Fruit fly (Drosophila melanogaster) whole organism, embryonic: ENCODE data around the gene woc.

ENCODE experiments used
- Abd-B ChIP-seq: fragments of 200-800 bp; sonication (Bioruptor generic); optimal IDR thresholded peaks from 2 replicates; lab custom pipeline; 2018; ENCODE audit warnings: missing biosample characterization, mild to moderate bottlenecking, missing genetic modification characterization, moderate library complexity
- Ada2b ChIP-seq: fragments of 200-800 bp; sonication (Bioruptor generic); IDR thresholded peaks from 2 replicates; pipeline ENCODE4 v1.3.6; 2022; ENCODE audit warnings: missing biosample characterization, missing genetic modification characterization
- Atf3 ChIP-seq: fragments of 200-800 bp; sonication (Bioruptor generic); optimal IDR thresholded peaks from 3 replicates; lab custom pipeline; 2016; ENCODE audit warnings: missing biosample characterization, missing genetic modification characterization
- Atf6 ChIP-seq: fragments of 200-800 bp; sonication (Bioruptor generic); IDR thresholded peaks from 2 replicates; pipeline ENCODE4 v1.3.6; 2022; ENCODE audit warnings: missing biosample characterization, missing genetic modification characterization
- Bgb ChIP-seq: fragments of 200-800 bp; sonication (Bioruptor generic); IDR thresholded peaks from 2 replicates; pipeline ENCODE4 v1.3.6; 2022; ENCODE audit warnings: missing biosample characterization, missing genetic modification characterization; ENCODE audit not compliant: partially characterized antibody
- CG1024 ChIP-seq: fragments of 200-800 bp; sonication (Bioruptor generic); IDR thresholded peaks from 2 replicates; pipeline ENCODE4 v1.3.6; 2022; ENCODE audit warnings: missing biosample characterization, missing genetic modification characterization
- CG10274 ChIP-seq: fragments of 200-800 bp; sonication (Bioruptor generic); optimal IDR thresholded peaks from 3 replicates; lab custom pipeline; 2017; ENCODE audit warnings: missing biosample characterization, mild to moderate bottlenecking, missing genetic modification characterization
- CG13287 ChIP-seq: fragments of 200-800 bp; sonication (Bioruptor generic); IDR thresholded peaks from 2 replicates; pipeline ENCODE4 v1.3.6; 2022; ENCODE audit warnings: missing biosample characterization, missing genetic modification characterization; ENCODE audit not compliant: partially characterized antibody
- CG13424 ChIP-seq: fragments of 200-800 bp; sonication (Bioruptor generic); optimal IDR thresholded peaks from 2 replicates; lab custom pipeline; 2019; ENCODE audit warnings: missing biosample characterization, mild to moderate bottlenecking, missing genetic modification characterization, moderate library complexity
- CG17568 ChIP-seq: fragments of 200-800 bp; sonication (Bioruptor generic); optimal IDR thresholded peaks from 2 replicates; lab custom pipeline; 2018; ENCODE audit warnings: missing biosample characterization, mild to moderate bottlenecking, missing genetic modification characterization, moderate library complexity
- CG17829 ChIP-seq: fragments of 200-800 bp; optimal IDR thresholded peaks from 2 replicates; lab custom pipeline; 2019; ENCODE audit warnings: missing biosample characterization, mild to moderate bottlenecking, missing genetic modification characterization, moderate library complexity
- CG17912 ChIP-seq: fragments of 200-800 bp; sonication (Bioruptor generic); optimal IDR thresholded peaks from 2 replicates; lab custom pipeline; 2018; ENCODE audit warnings: missing biosample characterization, mild to moderate bottlenecking, missing genetic modification characterization
- CG18476 ChIP-seq: fragments of 200-800 bp; sonication (Bioruptor generic); optimal IDR thresholded peaks from 2 replicates; lab custom pipeline; 2016; ENCODE audit warnings: missing biosample characterization, mild to moderate bottlenecking, missing genetic modification characterization
- CG2120 ChIP-seq: fragments of 200-800 bp; sonication (Bioruptor generic); optimal IDR thresholded peaks from 3 replicates; lab custom pipeline; 2016; ENCODE audit warnings: missing biosample characterization, missing genetic modification characterization
- CG30020 ChIP-seq: fragments of 200-800 bp; optimal IDR thresholded peaks from 2 replicates; lab custom pipeline; 2019; ENCODE audit warnings: missing biosample characterization, mild to moderate bottlenecking, missing genetic modification characterization, moderate library complexity
- CG30403 ChIP-seq: fragments of 200-800 bp; sonication (Bioruptor generic); optimal IDR thresholded peaks from 3 replicates; lab custom pipeline; 2016; ENCODE audit warnings: missing biosample characterization, missing genetic modification characterization
- CG3065 ChIP-seq: fragments of 200-800 bp; sonication (Bioruptor generic); optimal IDR thresholded peaks from 2 replicates; lab custom pipeline; 2016; ENCODE audit warnings: missing biosample characterization, missing genetic modification characterization
- CG31224 ChIP-seq: fragments of 200-800 bp; sonication (Bioruptor generic); IDR thresholded peaks from 2 replicates; pipeline ENCODE4 v1.3.6; 2022; ENCODE audit warnings: missing biosample characterization, missing genetic modification characterization
- CG4282 ChIP-seq: fragments of 200-800 bp; sonication (Bioruptor generic); optimal IDR thresholded peaks from 2 replicates; lab custom pipeline; 2016; ENCODE audit warnings: missing biosample characterization, missing genetic modification characterization
- CG7357 ChIP-seq: fragments of 200-800 bp; sonication (Bioruptor generic); IDR thresholded peaks from 3 replicates; pipeline ENCODE4 v1.3.6; 2022; ENCODE audit warnings: missing biosample characterization, missing genetic modification characterization
- CG8290 ChIP-seq, 3 experiments: fragments of 200-800 bp; sonication (Bioruptor generic); optimal IDR thresholded peaks; 2 replicates each; lab custom pipeline; 2016 to 2019; ENCODE audit warnings: missing biosample characterization in 3 of 3, missing genetic modification characterization in 3 of 3, mild to moderate bottlenecking in 2 of 3, moderate library complexity in 1 of 3
- CG8944 ChIP-seq: fragments of 200-800 bp; sonication (Bioruptor generic); optimal IDR thresholded peaks from 3 replicates; lab custom pipeline; 2016; ENCODE audit warnings: missing biosample characterization, missing genetic modification characterization
- CG9932 ChIP-seq: fragments of 200-800 bp; sonication (Bioruptor generic); IDR thresholded peaks from 2 replicates; pipeline ENCODE4 v1.3.6; 2022; ENCODE audit warnings: missing biosample characterization, missing genetic modification characterization
- Elba2 ChIP-seq: fragments of 200-800 bp; sonication (Bioruptor generic); optimal IDR thresholded peaks from 3 replicates; lab custom pipeline; 2016; ENCODE audit warnings: missing biosample characterization, missing genetic modification characterization
- Fer1 ChIP-seq: fragments of 200-800 bp; sonication (Bioruptor generic); optimal IDR thresholded peaks from 2 replicates; lab custom pipeline; 2017; ENCODE audit warnings: missing biosample characterization, mild to moderate bottlenecking, missing genetic modification characterization
- HmgD ChIP-seq: fragments of 200-800 bp; sonication (Bioruptor generic); optimal IDR thresholded peaks from 3 replicates; lab custom pipeline; 2016; ENCODE audit warnings: missing biosample characterization, missing genetic modification characterization
- Lim3 ChIP-seq: fragments of 200-800 bp; sonication (Bioruptor generic); IDR thresholded peaks from 2 replicates; pipeline ENCODE4 v1.3.6; 2022; ENCODE audit warnings: missing biosample characterization, missing genetic modification characterization
- NfI ChIP-seq: fragments of 200-800 bp; sonication (Bioruptor generic); optimal IDR thresholded peaks from 3 replicates; lab custom pipeline; 2018; ENCODE audit warnings: missing biosample characterization, mild to moderate bottlenecking, missing genetic modification characterization, moderate library complexity
- Sry-β ChIP-seq: fragments of 200-800 bp; sonication (Bioruptor generic); optimal IDR thresholded peaks from 2 replicates; lab custom pipeline; 2018; ENCODE audit warnings: missing biosample characterization, mild to moderate bottlenecking, missing genetic modification characterization, moderate library complexity
- cad ChIP-seq: fragments of >200 bp; optimal IDR thresholded peaks from 2 replicates; lab custom pipeline; 2017; ENCODE audit warnings: missing biosample characterization, missing genetic modification characterization
- cato ChIP-seq: fragments of 200-800 bp; sonication (Bioruptor generic); optimal IDR thresholded peaks from 2 replicates; lab custom pipeline; 2016; ENCODE audit warnings: missing biosample characterization, missing genetic modification characterization, borderline replicate concordance
- disco-r ChIP-seq: fragments of 200-800 bp; sonication (Bioruptor generic); optimal IDR thresholded peaks from 2 replicates; lab custom pipeline; 2016; ENCODE audit warnings: missing biosample characterization, missing genetic modification characterization
- ems ChIP-seq: fragments of 200-800 bp; sonication (Bioruptor generic); optimal IDR thresholded peaks from 3 replicates; lab custom pipeline; 2016; ENCODE audit warnings: missing biosample characterization, missing genetic modification characterization
- fru ChIP-seq: fragments of >200 bp; optimal IDR thresholded peaks from 2 replicates; lab custom pipeline; 2017
- gro ChIP-seq: fragments of 200-800 bp; sonication (Bioruptor generic); optimal IDR thresholded peaks from 2 replicates; lab custom pipeline; 2016; ENCODE audit warnings: missing biosample characterization, missing genetic modification characterization
- h ChIP-seq: fragments of >200 bp; optimal IDR thresholded peaks from 2 replicates; lab custom pipeline; 2017
- kah ChIP-seq: fragments of 200-800 bp; sonication (Bioruptor generic); optimal IDR thresholded peaks from 2 replicates; lab custom pipeline; 2018; ENCODE audit warnings: missing biosample characterization, mild to moderate bottlenecking, missing genetic modification characterization
- ken ChIP-seq: fragments of 200-800 bp; sonication (Bioruptor generic); IDR thresholded peaks from 3 replicates; pipeline ENCODE4 v1.3.6; 2022; ENCODE audit warnings: missing biosample characterization, missing genetic modification characterization
- nerfin-2 ChIP-seq: fragments of 200-800 bp; sonication (Bioruptor generic); IDR thresholded peaks from 2 replicates; pipeline ENCODE4 v1.3.6; 2022; ENCODE audit warnings: missing biosample characterization, missing genetic modification characterization; ENCODE audit not compliant: partially characterized antibody
- oc ChIP-seq: fragments of 200-800 bp; sonication (Bioruptor generic); optimal IDR thresholded peaks from 2 replicates; lab custom pipeline; 2018; ENCODE audit warnings: missing biosample characterization, mild to moderate bottlenecking, missing genetic modification characterization, moderate library complexity
- row ChIP-seq: fragments of 200-800 bp; sonication (Bioruptor generic); IDR thresholded peaks from 3 replicates; pipeline ENCODE4 v1.3.6; 2022; ENCODE audit warnings: missing biosample characterization, missing genetic modification characterization
- sima ChIP-seq: fragments of 200-800 bp; sonication (Bioruptor generic); optimal IDR thresholded peaks from 2 replicates; lab custom pipeline; 2016; ENCODE audit warnings: missing biosample characterization, missing genetic modification characterization
- sisA ChIP-seq: fragments of 200-800 bp; sonication (Bioruptor generic); IDR thresholded peaks from 2 replicates; pipeline ENCODE4 v1.3.6; 2022; ENCODE audit warnings: missing biosample characterization, missing genetic modification characterization
- sna ChIP-seq: fragments of 200-800 bp; sonication (Bioruptor generic); IDR thresholded peaks from 2 replicates; pipeline ENCODE4 v1.3.6; 2022; ENCODE audit warnings: missing biosample characterization, missing genetic modification characterization; ENCODE audit not compliant: partially characterized antibody
- ssp ChIP-seq: fragments of 200-800 bp; sonication (Bioruptor generic); IDR thresholded peaks from 2 replicates; pipeline ENCODE4 v1.3.6; 2022; ENCODE audit warnings: missing biosample characterization, missing genetic modification characterization
- tup ChIP-seq: fragments of 200-800 bp; sonication (Bioruptor generic); optimal IDR thresholded peaks from 2 replicates; lab custom pipeline; 2016; ENCODE audit warnings: missing biosample characterization, mild to moderate bottlenecking, missing genetic modification characterization, moderate library complexity
- unc-4 ChIP-seq: fragments of 200-800 bp; sonication (Bioruptor generic); IDR thresholded peaks from 2 replicates; pipeline ENCODE4 v1.3.6; 2022; ENCODE audit warnings: missing biosample characterization, missing genetic modification characterization; ENCODE audit not compliant: partially characterized antibody
- vnd ChIP-seq: fragments of 200-800 bp; sonication (Bioruptor generic); IDR thresholded peaks from 3 replicates; pipeline ENCODE4 v1.3.6; 2022; ENCODE audit warnings: missing biosample characterization, missing genetic modification characterization; ENCODE audit not compliant: partially characterized antibody

woc gene

dm6 chr3R:27288202-27289135 is 24.6 kb upstream of the woc start, which contains the start of the genes bigmax and Hmu (continued):
- peak; percentile 20 for TF ChIP-seq CG3065 (GFP tag; lab: Kevin White, UChicago)
- peak; percentile 95 for TF ChIP-seq CG2120 (GFP tag; lab: Kevin White, UChicago)
- TF ChIP-seq CG9932: peak; percentile 93
- TF ChIP-seq CG10274: no peak
- peak; percentile 97 for TF ChIP-seq sna
- peak; percentile 84 for TF ChIP-seq CG18476 (GFP tag; lab: Kevin White, UChicago)
- peak; percentile 78 for TF ChIP-seq CG4282
- peak; percentile 85 for TF ChIP-seq Bgb (GFP tag; lab: Robert Waterston, UW)
- peak; percentile 77 for TF ChIP-seq CG8290 (GFP tag; optimal IDR thresholded peaks at IDR 0.05; lab: Kevin White, UChicago)
- TF ChIP-seq CG8290 (tag; optimal IDR thresholded peaks at IDR 0.05; lab: Kevin White, UChicago): peak in 1 of 2 experiments; percentile 93
- peak; percentile 80 for TF ChIP-seq Ada2b (GFP tag; lab: Robert Waterston, UW)
- no peak for TF ChIP-seq fru (lab: Kevin White, UChicago)
- TF ChIP-seq ems (GFP tag; lab: Kevin White, UChicago): peak; percentile 84
- TF ChIP-seq Sry-β (GFP tag; lab: Kevin White, UChicago): no peak
- TF ChIP-seq ssp (GFP tag; lab: Robert Waterston, UW): peak; percentile 81
- no peak for TF ChIP-seq sima (GFP tag; lab: Kevin White, UChicago)
- peak; percentile 79 for TF ChIP-seq NfI
- TF ChIP-seq kah (GFP tag; lab: Kevin White, UChicago): no peak
- peak; percentile 92 for TF ChIP-seq CG8944
- TF ChIP-seq CG13424: peak; percentile 86
- peak; percentile 67 for TF ChIP-seq Atf3 (GFP tag; lab: Kevin White, UChicago)
- TF ChIP-seq Fer1 (GFP tag; lab: Kevin White, UChicago): peak; percentile 79
- TF ChIP-seq unc-4 (GFP tag; lab: Robert Waterston, UW): peak; percentile 98
- peak; percentile 73 for TF ChIP-seq oc (tag; lab: Kevin White, UChicago)
- TF ChIP-seq vnd: peak; percentile 88
- peak; percentile 45 for TF ChIP-seq CG17912 (GFP tag; lab: Kevin White, UChicago)
- peak; percentile 85 for TF ChIP-seq ken (GFP tag; lab: Robert Waterston, UW)
- TF ChIP-seq tup (GFP tag; lab: Kevin White, UChicago): peak; percentile 16
- peak; percentile 88 for TF ChIP-seq CG17829 (tag; lab: Kevin White, UChicago)
- TF ChIP-seq Elba2 (GFP tag; lab: Kevin White, UChicago): no peak
- TF ChIP-seq sisA: peak; percentile 83
- peak; percentile 70 for TF ChIP-seq CG30020
- peak; percentile 4 for TF ChIP-seq cato (GFP tag; lab: Kevin White, UChicago)
- peak; percentile 97 for TF ChIP-seq row
- TF ChIP-seq CG17568 (GFP tag; lab: Kevin White, UChicago): no peak
- TF ChIP-seq CG30403 (GFP tag; lab: Kevin White, UChicago): peak; percentile 89
- no peak for TF ChIP-seq cad (GFP tag; lab: Kevin White, UChicago)
- TF ChIP-seq CG13287 (GFP tag; lab: Robert Waterston, UW): peak; percentile 98
- peak; percentile 76 for TF ChIP-seq nerfin-2
- TF ChIP-seq CG7357 (GFP tag; lab: Robert Waterston, UW): peak; percentile 69; the same call in 2 of the 3 replicates
- peak; percentile 79 for TF ChIP-seq HmgD
- TF ChIP-seq h: no peak
- TF ChIP-seq Abd-B (GFP tag; lab: Kevin White, UChicago): peak; percentile 75
- peak; percentile 63; the same call in 1 of the 2 replicates for TF ChIP-seq CG1024 (GFP tag; lab: Robert Waterston, UW)
- TF ChIP-seq Lim3: peak; percentile 21; the same call in 1 of the 2 replicates
- peak; percentile 68 for TF ChIP-seq CG31224
- TF ChIP-seq disco-r (GFP tag; lab: Kevin White, UChicago): peak; percentile 61
- TF ChIP-seq gro (GFP tag; lab: Kevin White, UChicago): peak; percentile 91
- TF ChIP-seq Atf6: peak; percentile 77
